Worm (Caenorhabditis elegans) whole organism, late embryonic: ENCODE data around the gene Y54F10BM.21.

Experiments
- F13H6.1 ChIP-seq: sonication (generic microtip); optimal IDR thresholded peaks from 2 replicates; lab custom pipeline; 2016; ENCODE audit warnings: missing genetic modification characterization, missing compliant biosample characterization
- T23F11.4 ChIP-seq: fragments of 200-800 bp; sonication (Bioruptor generic); optimal IDR thresholded peaks from 2 replicates; lab custom pipeline; 2018; ENCODE audit warnings: mild to moderate bottlenecking, missing genetic modification characterization, missing compliant biosample characterization
- ama-1 ChIP-seq: fragments of 150-350 bp; optimal IDR thresholded peaks from 2 replicates; lab custom pipeline; 2014
- ceh-14 ChIP-seq: sonication (generic microtip); optimal IDR thresholded peaks from 2 replicates; lab custom pipeline; 2016; ENCODE audit warnings: missing genotype, missing genetic modification characterization, missing compliant biosample characterization
- ceh-30 ChIP-seq: fragments of 150-350 bp; optimal IDR thresholded peaks from 2 replicates; lab custom pipeline; 2014; ENCODE audit warnings: missing biosample characterization, missing genetic modification characterization
- dmd-4 ChIP-seq: sonication (generic microtip); optimal IDR thresholded peaks from 2 replicates; lab custom pipeline; 2016; ENCODE audit warnings: borderline replicate concordance, missing genetic modification characterization, missing compliant biosample characterization
- fkh-10 ChIP-seq: fragments of 150-350 bp; optimal IDR thresholded peaks from 2 replicates; lab custom pipeline; 2014; ENCODE audit warnings: missing biosample characterization, missing genetic modification reagents, missing genetic modification characterization
- nhr-232 ChIP-seq: sonication (generic microtip); optimal IDR thresholded peaks from 2 replicates; lab custom pipeline; 2016; ENCODE audit warnings: missing genetic modification characterization, missing compliant biosample characterization
- pag-3 ChIP-seq: sonication (generic microtip); optimal IDR thresholded peaks from 2 replicates; lab custom pipeline; 2016; ENCODE audit warnings: missing compliant biosample characterization, missing genetic modification characterization, borderline replicate concordance
- pqm-1 ChIP-seq: sonication (generic microtip); optimal IDR thresholded peaks from 2 replicates; lab custom pipeline; 2016; ENCODE audit warnings: missing genetic modification characterization, missing compliant biosample characterization
- sox-2 ChIP-seq: fragments of 200-800 bp; sonication (Bioruptor generic); IDR thresholded peaks from 2 replicates; pipeline ENCODE4 v1.3.6; 2022; ENCODE audit warnings: missing genetic modification reagents, missing genetic modification characterization, missing compliant biosample characterization
- unc-86 ChIP-seq: sonication (generic microtip); optimal IDR thresholded peaks from 2 replicates; lab custom pipeline; 2016; ENCODE audit warnings: missing genetic modification characterization, missing compliant biosample characterization

DNA sequence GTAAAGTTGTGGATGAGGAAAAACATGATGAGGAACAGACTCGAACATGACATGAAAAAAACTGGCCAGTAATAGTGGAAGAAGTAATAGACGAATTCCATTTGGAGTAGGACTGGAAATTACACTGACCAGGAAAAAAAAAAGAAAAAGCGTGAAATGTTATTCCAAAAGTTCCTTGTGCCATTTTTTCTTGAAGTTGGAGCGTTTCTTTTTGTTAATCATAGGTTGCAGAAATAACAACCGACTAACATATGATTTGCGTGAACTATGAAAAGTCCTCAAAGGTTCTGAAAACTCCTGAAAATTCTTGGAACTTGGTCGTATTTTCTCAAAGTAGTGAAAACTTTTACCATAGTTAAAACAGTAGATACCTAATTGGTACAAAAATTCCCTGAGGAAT lies 31.2 kb upstream of the Y54F10BM.21 start, which contains the start of gene srd-67:
- TF ChIP-seq dmd-4 (tag; lab: Kevin White, UChicago) (no peak), ceh-30 (tag; lab: Kevin White, UChicago) (no peak), fkh-10 (GFP tag; lab: Kevin White, UChicago) (no peak), pag-3 (tag; lab: Kevin White, UChicago) (no peak), ama-1 (lab: Kevin White, UChicago) (no peak), T23F11.4 (GFP tag; lab: Kevin White, UChicago) (no peak), ceh-14 (tag; lab: Kevin White, UChicago) (no peak), unc-86 (tag; lab: Kevin White, UChicago) (no peak), F13H6.1 (tag; lab: Kevin White, UChicago) (no peak), sox-2 (no peak), pqm-1 (tag; lab: Kevin White, UChicago) (no peak), nhr-232 (tag; lab: Kevin White, UChicago) (no peak)
